Worm (Caenorhabditis elegans) whole organism, L1 larva: ENCODE data around the gene C18H2.5.

Experiments used
- C04F5.9 ChIP-seq: sonication (generic microtip); optimal IDR thresholded peaks from 2 replicates; lab custom pipeline; 2016; ENCODE audit warnings: missing genetic modification characterization, missing compliant biosample characterization
- C16A3.4 ChIP-seq: fragments of 150-350 bp; optimal IDR thresholded peaks from 2 replicates; lab custom pipeline; 2014; ENCODE audit warnings: missing biosample characterization, missing genetic modification characterization
- F16B12.6 ChIP-seq: fragments of 150-350 bp; optimal IDR thresholded peaks from 2 replicates; lab custom pipeline; 2014; ENCODE audit warnings: missing biosample characterization, missing genetic modification characterization
- aha-1 ChIP-seq: fragments of 150-350 bp; optimal IDR thresholded peaks from 2 replicates; lab custom pipeline; 2014; ENCODE audit warnings: missing biosample characterization, missing genetic modification characterization
- ama-1 ChIP-seq: fragments of 150-350 bp; optimal IDR thresholded peaks from 2 replicates; lab custom pipeline; 2014
- blmp-1 ChIP-seq: fragments of 150-350 bp; optimal IDR thresholded peaks from 2 replicates; lab custom pipeline; 2014; ENCODE audit warnings: missing biosample characterization, missing genetic modification characterization
- ceh-8 ChIP-seq: fragments of 200-800 bp; sonication (Bioruptor generic); optimal IDR thresholded peaks from 2 replicates; lab custom pipeline; 2018; ENCODE audit warnings: mild to moderate bottlenecking, missing genetic modification characterization, moderate library complexity, missing compliant biosample characterization
- ceh-88 ChIP-seq: fragments of 200-800 bp; sonication (Bioruptor generic); IDR thresholded peaks from 2 replicates; pipeline ENCODE4 v1.3.6; 2022; ENCODE audit warnings: missing genetic modification characterization, missing compliant biosample characterization
- ces-1 ChIP-seq: fragments of 150-350 bp; optimal IDR thresholded peaks from 2 replicates; lab custom pipeline; 2014; ENCODE audit warnings: missing biosample characterization, missing genetic modification reagents, missing genetic modification characterization
- dpl-1 ChIP-seq, 3 experiments: fragments of 150-350 bp in 2 of 3; sonication (generic microtip) in 1 of 3; optimal IDR thresholded peaks; 2 replicates each; lab custom pipeline; 2014 to 2017; ENCODE audit warnings: missing biosample characterization in 3 of 3, missing genetic modification characterization in 3 of 3, missing genetic modification reagents in 3 of 3
- efl-1 ChIP-seq, 4 experiments: fragments of 150-350 bp; optimal IDR thresholded peaks in 3 of 4; peaks in 1 of 4; 1 replicate in 1 of 4; 2 replicates in 3 of 4; lab custom pipeline; 2014; ENCODE audit warnings: missing biosample characterization in 2 of 4, missing genetic modification characterization in 2 of 4, missing genetic modification reagents in 2 of 4
- egl-13 ChIP-seq: sonication (generic microtip); optimal IDR thresholded peaks from 2 replicates; lab custom pipeline; 2016; ENCODE audit warnings: missing genotype, missing genetic modification reagents, missing genetic modification characterization, missing compliant biosample characterization
- elt-3 ChIP-seq, 6 experiments: fragments of 150-350 bp in 1 of 6; sonication (generic microtip); optimal IDR thresholded peaks; 2 replicates each; lab custom pipeline; 2017 to 2018; ENCODE audit warnings: missing biosample characterization in 6 of 6, missing genetic modification characterization in 6 of 6, inconsistent platforms in 1 of 6
- ets-5 ChIP-seq: fragments of 200-800 bp; sonication (Bioruptor generic); IDR thresholded peaks from 2 replicates; pipeline ENCODE4 v1.3.6; 2022; ENCODE audit warnings: missing genetic modification characterization, missing compliant biosample characterization
- fkh-10 ChIP-seq: sonication (generic microtip); optimal IDR thresholded peaks from 2 replicates; lab custom pipeline; 2017; ENCODE audit warnings: missing biosample characterization, missing genetic modification reagents, missing genetic modification characterization
- fkh-8 ChIP-seq: sonication (generic microtip); optimal IDR thresholded peaks from 2 replicates; lab custom pipeline; 2016; ENCODE audit warnings: mild to moderate bottlenecking, missing genetic modification characterization, missing compliant biosample characterization
- fos-1 ChIP-seq: fragments of 150-350 bp; optimal IDR thresholded peaks from 2 replicates; lab custom pipeline; 2014; ENCODE audit warnings: missing biosample characterization, missing genetic modification characterization
- grh-1 ChIP-seq: fragments of 200-800 bp; sonication (Bioruptor generic); IDR thresholded peaks from 2 replicates; pipeline ENCODE4 v1.3.6; 2022; ENCODE audit warnings: missing genetic modification reagents, missing genetic modification characterization, missing compliant biosample characterization
- irx-1 ChIP-seq: sonication (generic microtip); optimal IDR thresholded peaks from 2 replicates; lab custom pipeline; 2016; ENCODE audit warnings: missing genetic modification characterization, missing compliant biosample characterization
- isw-1 ChIP-seq: fragments of 200-800 bp; sonication (Bioruptor generic); IDR thresholded peaks from 2 replicates; pipeline ENCODE4 v1.3.6; 2022; ENCODE audit warnings: missing genetic modification characterization, missing compliant biosample characterization
- jun-1 ChIP-seq: fragments of 150-350 bp; optimal IDR thresholded peaks from 2 replicates; lab custom pipeline; 2014; ENCODE audit warnings: missing biosample characterization, missing genetic modification reagents, missing genetic modification characterization
- lin-13 ChIP-seq: fragments of 150-350 bp; optimal IDR thresholded peaks from 2 replicates; lab custom pipeline; 2014; ENCODE audit warnings: missing biosample characterization, missing genetic modification reagents, missing genetic modification characterization
- lin-15B ChIP-seq: fragments of 150-350 bp; sonication (generic microtip); optimal IDR thresholded peaks from 3 replicates; lab custom pipeline; 2014; ENCODE audit warnings: missing biosample characterization, missing genetic modification characterization
- lin-35 ChIP-seq, 2 experiments: fragments of 150-350 bp; optimal IDR thresholded peaks; 2 replicates each; lab custom pipeline; 2014; ENCODE audit warnings: missing biosample characterization in 2 of 2, missing genetic modification characterization in 2 of 2, missing genetic modification reagents in 2 of 2
- lir-3 ChIP-seq: sonication (generic microtip); optimal IDR thresholded peaks from 2 replicates; lab custom pipeline; 2016; ENCODE audit warnings: mild to moderate bottlenecking, missing genetic modification characterization, moderate library complexity, missing compliant biosample characterization; ENCODE audit not compliant: poor library complexity
- lsy-2 ChIP-seq, 2 experiments: fragments of 150-350 bp; optimal IDR thresholded peaks; 2 replicates each; lab custom pipeline; 2014; ENCODE audit warnings: missing biosample characterization in 2 of 2, missing genetic modification characterization in 2 of 2
- mab-9 ChIP-seq: fragments of 200-800 bp; sonication (Bioruptor generic); IDR thresholded peaks from 2 replicates; pipeline ENCODE4 v1.3.6; 2022; ENCODE audit warnings: missing genetic modification reagents, missing genetic modification characterization, missing compliant biosample characterization
- mdl-1 ChIP-seq, 2 experiments: fragments of 150-350 bp; optimal IDR thresholded peaks; 2 replicates each; lab custom pipeline; 2014 to 2017; ENCODE audit warnings: missing biosample characterization in 2 of 2, missing genetic modification characterization in 2 of 2, inconsistent platforms in 1 of 2
- mef-2 ChIP-seq: fragments of 150-350 bp; optimal IDR thresholded peaks from 2 replicates; lab custom pipeline; 2014; ENCODE audit warnings: missing biosample characterization, missing genetic modification characterization
- mep-1 ChIP-seq: fragments of 150-350 bp; optimal IDR thresholded peaks from 2 replicates; lab custom pipeline; 2014; ENCODE audit warnings: missing biosample characterization, missing genetic modification characterization
- nhr-11 ChIP-seq: fragments of 150-350 bp; optimal IDR thresholded peaks from 2 replicates; lab custom pipeline; 2014; ENCODE audit warnings: missing biosample characterization, missing genetic modification characterization
- nhr-12 ChIP-seq: sonication (generic microtip); optimal IDR thresholded peaks from 2 replicates; lab custom pipeline; 2017; ENCODE audit warnings: missing biosample characterization, missing genetic modification characterization
- nhr-19 ChIP-seq: fragments of 200-800 bp; sonication (Bioruptor generic); conservative IDR thresholded peaks from 2 replicates; pipeline ENCODE4 v1.3.6; 2022; ENCODE audit warnings: missing genetic modification characterization, missing compliant biosample characterization
- nhr-20 ChIP-seq: sonication (generic microtip); optimal IDR thresholded peaks from 2 replicates; lab custom pipeline; 2016; ENCODE audit warnings: mild to moderate bottlenecking, missing genetic modification characterization, missing compliant biosample characterization
- nhr-237 ChIP-seq: fragments of 150-350 bp; optimal IDR thresholded peaks from 2 replicates; lab custom pipeline; 2014; ENCODE audit warnings: missing biosample characterization, missing genetic modification characterization
- nhr-28 ChIP-seq: fragments of 150-350 bp; optimal IDR thresholded peaks from 2 replicates; lab custom pipeline; 2014; ENCODE audit warnings: missing biosample characterization, missing genetic modification characterization
- nhr-77 ChIP-seq: fragments of 150-350 bp; optimal IDR thresholded peaks from 2 replicates; lab custom pipeline; 2014; ENCODE audit warnings: missing biosample characterization, missing genetic modification characterization
- nhr-84 ChIP-seq: sonication (generic microtip); optimal IDR thresholded peaks from 2 replicates; lab custom pipeline; 2017; ENCODE audit warnings: missing biosample characterization, missing genetic modification characterization
- nhr-85 ChIP-seq: sonication (generic microtip); peaks from one replicate; lab custom pipeline; 2016; ENCODE audit warnings: missing genetic modification characterization, inconsistent platforms, missing compliant biosample characterization
- nhr-90 ChIP-seq: sonication (generic microtip); optimal IDR thresholded peaks from 2 replicates; lab custom pipeline; 2016; ENCODE audit warnings: mild to moderate bottlenecking, missing genetic modification characterization, missing compliant biosample characterization; ENCODE audit not compliant: poor library complexity
- pqm-1 ChIP-seq: sonication (generic microtip); optimal IDR thresholded peaks from 3 replicates; lab custom pipeline; 2017; ENCODE audit warnings: missing biosample characterization, missing genetic modification characterization
- swsn-7 ChIP-seq: sonication (generic microtip); optimal IDR thresholded peaks from 2 replicates; lab custom pipeline; 2016; ENCODE audit warnings: missing genetic modification characterization, missing compliant biosample characterization
- unc-130 ChIP-seq: fragments of 150-350 bp; optimal IDR thresholded peaks from 2 replicates; lab custom pipeline; 2017; ENCODE audit warnings: missing biosample characterization, missing genetic modification characterization, inconsistent platforms
- unc-30 ChIP-seq: sonication (generic microtip); optimal IDR thresholded peaks from 2 replicates; lab custom pipeline; 2017; ENCODE audit warnings: missing biosample characterization, missing genetic modification characterization
- unc-86 ChIP-seq: sonication (generic microtip); optimal IDR thresholded peaks from 2 replicates; lab custom pipeline; 2016; ENCODE audit warnings: missing genetic modification characterization, missing compliant biosample characterization
- vab-15 ChIP-seq: sonication (generic microtip); optimal IDR thresholded peaks from 2 replicates; lab custom pipeline; 2017; ENCODE audit warnings: missing genotype, mild to moderate bottlenecking, missing genetic modification characterization, missing compliant biosample characterization
- xbp-1 ChIP-seq: sonication (generic microtip); optimal IDR thresholded peaks from 2 replicates; lab custom pipeline; 2016; ENCODE audit warnings: missing genetic modification characterization, missing compliant biosample characterization
- ztf-4 ChIP-seq: fragments of 150-350 bp; optimal IDR thresholded peaks from 2 replicates; lab custom pipeline; 2014; ENCODE audit warnings: missing biosample characterization, missing genetic modification characterization

C18H2.5 gene

ce11 chrIII:7729534-7730061 lies 35.4 kb upstream of the C18H2.5 start, which contains the start of gene ZK112.4 (continued):
- peak; percentile 43 for TF ChIP-seq unc-86 (tag; lab: Kevin White, UChicago)
- no peak for TF ChIP-seq ces-1 (GFP tag; lab: Kevin White, UChicago)
- no peak for TF ChIP-seq grh-1 (GFP tag; lab: Robert Waterston, UW)
- no peak for TF ChIP-seq unc-130 (tag; lab: Kevin White, UChicago)
- TF ChIP-seq ceh-88 (GFP tag; lab: Robert Waterston, UW) = no peak
- no peak for TF ChIP-seq nhr-28 (tag; lab: Kevin White, UChicago)
- TF ChIP-seq nhr-77 = peak; percentile 79
- peak; percentile 48 for TF ChIP-seq fkh-10 (GFP tag; lab: Kevin White, UChicago)
- peak; percentile 35 for TF ChIP-seq nhr-84 (tag; lab: Kevin White, UChicago)
- peak; percentile 16 for TF ChIP-seq egl-13 (tag; lab: Kevin White, UChicago)
- TF ChIP-seq vab-15 = no peak
- no peak for TF ChIP-seq fos-1
- no peak for TF ChIP-seq ets-5 (GFP tag; lab: Robert Waterston, UW)
- TF ChIP-seq ztf-4 (tag; lab: Kevin White, UChicago) = no peak
- TF ChIP-seq jun-1 (tag; lab: Kevin White, UChicago) = peak; percentile 67
- no peak for TF ChIP-seq nhr-12 (tag; lab: Kevin White, UChicago)
- no peak for TF ChIP-seq ceh-8 (GFP tag; lab: Kevin White, UChicago)
- no peak for TF ChIP-seq unc-30 (tag; lab: Kevin White, UChicago)
- TF ChIP-seq dpl-1 (GFP tag; optimal IDR thresholded peaks at IDR 0.05; lab: Kevin White, UChicago) = peak; percentile 24 to 46 (median 28)
- TF ChIP-seq nhr-90 (tag; lab: Kevin White, UChicago) = peak; percentile 43
- peak in 2 of 6 experiments; percentile 3 to 14 for TF ChIP-seq elt-3 (tag; optimal IDR thresholded peaks at IDR 0.05; lab: Kevin White, UChicago)
- no peak for TF ChIP-seq nhr-237 (tag; lab: Kevin White, UChicago)
- no peak for TF ChIP-seq C04F5.9
- no peak for TF ChIP-seq isw-1 (GFP tag; lab: Robert Waterston, UW)
- peak; percentile 36 for TF ChIP-seq C16A3.4
- TF ChIP-seq F16B12.6 (tag; lab: Kevin White, UChicago) = peak; percentile 6
- TF ChIP-seq xbp-1 (tag; lab: Kevin White, UChicago) = peak; percentile 30
- peak; percentile 73 for TF ChIP-seq nhr-85 (tag; lab: Kevin White, UChicago)
- TF ChIP-seq pqm-1 (tag; lab: Kevin White, UChicago) = no peak
- TF ChIP-seq lin-35 (GFP tag; optimal IDR thresholded peaks at IDR 0.05; lab: Kevin White, UChicago) = peak; percentile 28 to 33
- TF ChIP-seq nhr-20 (tag; lab: Kevin White, UChicago) = peak; percentile 82

ce11 chrIII:7729062-7729461 lies 34.9 kb upstream of the C18H2.5 start:
- TF ChIP-seq lin-13 (GFP tag; lab: Kevin White, UChicago) (no peak), ets-5 (GFP tag; lab: Robert Waterston, UW) (no peak), ama-1 (lab: Kevin White, UChicago) (peak; percentile 3), lir-3 (tag; lab: Kevin White, UChicago) (no peak), lsy-2 (tag; optimal IDR thresholded peaks at IDR 0.05; lab: Kevin White, UChicago) (no peak)

ce11 chrIII:7728494-7728893 lies 34.3 kb upstream of the C18H2.5 start:
- TF ChIP-seq swsn-7 (tag; lab: Kevin White, UChicago) = peak; percentile 5
- TF ChIP-seq mep-1 (tag; lab: Kevin White, UChicago) = peak; percentile 63
- TF ChIP-seq efl-1 (optimal IDR thresholded peaks at IDR 0.05; lab: Kevin White, UChicago) = peak; percentile 23 to 55
- TF ChIP-seq efl-1 (GFP tag; optimal IDR thresholded peaks at IDR 0.05 in 1 of 2; lab: Kevin White, UChicago) = peak in 1 of 2 experiments; percentile 83
- TF ChIP-seq nhr-11 (tag; lab: Kevin White, UChicago) = no peak
- TF ChIP-seq elt-3 (tag; optimal IDR thresholded peaks at IDR 0.05; lab: Kevin White, UChicago) = peak in 3 of 6 experiments; percentile 71 to 83 (median 78)
- TF ChIP-seq grh-1 (GFP tag; lab: Robert Waterston, UW) = no peak
- TF ChIP-seq lin-13 (GFP tag; lab: Kevin White, UChicago) = peak; percentile 58
- TF ChIP-seq ceh-88 (GFP tag; lab: Robert Waterston, UW) = no peak
- peak; percentile 94 for TF ChIP-seq blmp-1 (tag; lab: Kevin White, UChicago)
- TF ChIP-seq fkh-8 (tag; lab: Kevin White, UChicago) = no peak
- no peak for TF ChIP-seq lin-15B (tag; lab: Kevin White, UChicago)
- no peak for TF ChIP-seq irx-1 (tag; lab: Kevin White, UChicago)
- no peak for TF ChIP-seq mab-9 (GFP tag; lab: Robert Waterston, UW)
- no peak for TF ChIP-seq ceh-8 (GFP tag; lab: Kevin White, UChicago)
- TF ChIP-seq nhr-19 (GFP tag; lab: Robert Waterston, UW) = peak; percentile 28
- TF ChIP-seq mdl-1 (tag; optimal IDR thresholded peaks at IDR 0.05; lab: Kevin White, UChicago) = peak in 1 of 2 experiments; percentile 5
- no peak for TF ChIP-seq aha-1 (tag; lab: Kevin White, UChicago)
- TF ChIP-seq C04F5.9 = no peak
- TF ChIP-seq lir-3 (tag; lab: Kevin White, UChicago) = peak; percentile 1
- no peak for TF ChIP-seq unc-130 (tag; lab: Kevin White, UChicago)
- TF ChIP-seq nhr-90 (tag; lab: Kevin White, UChicago) = peak; percentile 44
- no peak for TF ChIP-seq mef-2 (tag; lab: Kevin White, UChicago)
- no peak for TF ChIP-seq xbp-1 (tag; lab: Kevin White, UChicago)
- TF ChIP-seq isw-1 (GFP tag; lab: Robert Waterston, UW) = no peak
